Worm (Caenorhabditis elegans) whole organism, late embryonic: ENCODE data around the gene K05B2.2.

Experiments
- F13H6.1 ChIP-seq: sonication (generic microtip); optimal IDR thresholded peaks from 2 replicates; lab custom pipeline; 2016; ENCODE audit warnings: missing genetic modification characterization, missing compliant biosample characterization
- ahr-1 ChIP-seq: sonication (generic microtip); optimal IDR thresholded peaks from 2 replicates; lab custom pipeline; 2016; ENCODE audit warnings: missing genetic modification characterization, missing compliant biosample characterization
- ama-1 ChIP-seq: fragments of 150-350 bp; optimal IDR thresholded peaks from 2 replicates; lab custom pipeline; 2014
- ceh-2 ChIP-seq: sonication (generic microtip); optimal IDR thresholded peaks from 2 replicates; lab custom pipeline; 2016; ENCODE audit warnings: missing genotype, missing genetic modification characterization, missing compliant biosample characterization
- ceh-22 ChIP-seq: sonication (generic microtip); optimal IDR thresholded peaks from 2 replicates; lab custom pipeline; 2017; ENCODE audit warnings: missing biosample characterization, missing genetic modification characterization
- fkh-10 ChIP-seq: fragments of 150-350 bp; optimal IDR thresholded peaks from 2 replicates; lab custom pipeline; 2014; ENCODE audit warnings: missing biosample characterization, missing genetic modification reagents, missing genetic modification characterization
- mec-3 ChIP-seq: sonication (generic microtip); optimal IDR thresholded peaks from 2 replicates; lab custom pipeline; 2016; ENCODE audit warnings: borderline replicate concordance, missing genetic modification characterization, missing compliant biosample characterization
- nhr-11 ChIP-seq: fragments of 150-350 bp; optimal IDR thresholded peaks from 2 replicates; lab custom pipeline; 2014; ENCODE audit warnings: missing biosample characterization, missing genetic modification characterization
- pha-4 ChIP-seq: fragments of 150-350 bp; optimal IDR thresholded peaks from 2 replicates; lab custom pipeline; 2018; ENCODE audit warnings: missing biosample characterization, missing genetic modification reagents, missing genetic modification characterization
- pqm-1 ChIP-seq: sonication (generic microtip); optimal IDR thresholded peaks from 2 replicates; lab custom pipeline; 2016; ENCODE audit warnings: missing genetic modification characterization, missing compliant biosample characterization
- pros-1 ChIP-seq: fragments of 150-350 bp; optimal IDR thresholded peaks from 2 replicates; lab custom pipeline; 2014; ENCODE audit warnings: missing biosample characterization, missing genetic modification reagents, missing genetic modification characterization
- ref-2 ChIP-seq: sonication (generic microtip); optimal IDR thresholded peaks from 2 replicates; lab custom pipeline; 2016; ENCODE audit warnings: missing genetic modification characterization, missing compliant biosample characterization
- tbx-2 ChIP-seq: sonication (generic microtip); optimal IDR thresholded peaks from 2 replicates; lab custom pipeline; 2016; ENCODE audit warnings: missing genetic modification characterization, missing compliant biosample characterization

DNA sequence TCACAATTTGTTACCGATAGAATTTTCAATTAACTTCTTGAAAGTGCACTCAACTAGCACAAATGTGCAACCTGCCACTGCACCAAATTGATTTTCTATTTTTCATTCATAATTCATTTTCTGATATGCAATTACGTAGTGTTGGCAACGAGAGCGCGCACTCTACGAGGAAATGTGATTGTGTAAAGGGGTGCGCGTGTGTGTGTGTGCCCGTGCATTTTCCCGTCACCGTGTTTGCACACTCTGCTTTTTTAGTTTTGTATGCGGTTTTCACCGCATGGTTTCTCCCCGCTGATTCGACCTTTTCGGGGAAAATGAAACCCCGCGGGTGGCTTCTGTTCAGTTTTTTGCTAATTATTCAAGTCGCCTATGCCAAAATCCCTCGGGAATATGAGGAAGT, 15.7 kb upstream of the K05B2.2 start, which contains the start of gene T07F12.2:
- TF ChIP-seq ahr-1 (tag; lab: Kevin White, UChicago) (no peak), mec-3 (no peak), pha-4 (tag; lab: Kevin White, UChicago) (no peak), ceh-2 (tag; lab: Kevin White, UChicago) (no peak), pqm-1 (tag; lab: Kevin White, UChicago) (no peak), F13H6.1 (no peak), ama-1 (lab: Kevin White, UChicago) (no peak), pros-1 (tag; lab: Kevin White, UChicago) (no peak), tbx-2 (tag; lab: Kevin White, UChicago) (no peak), ref-2 (tag; lab: Kevin White, UChicago) (no peak), ceh-22 (tag; lab: Kevin White, UChicago) (no peak), nhr-11 (no peak), fkh-10 (GFP tag; lab: Kevin White, UChicago) (no peak)
